Fruit fly (Drosophila melanogaster) whole organism, embryonic: Measurements from ENCODE around the gene Polr3F.
A peak's percentile ranks its signal among the peaks of the same experiment; 100 is the strongest.

ENCODE experiments used
- CG10147 ChIP-seq: fragments of 200-800 bp; sonication (Bioruptor generic); optimal IDR thresholded peaks from 2 replicates; lab custom pipeline; 2019; ENCODE audit warnings: missing biosample characterization, mild to moderate bottlenecking, missing genetic modification characterization, moderate library complexity
- CG10267 ChIP-seq: fragments of 200-800 bp; sonication (Bioruptor generic); optimal IDR thresholded peaks from 2 replicates; lab custom pipeline; 2018; ENCODE audit warnings: missing biosample characterization, mild to moderate bottlenecking, missing genetic modification characterization, moderate library complexity
- CG10654 ChIP-seq: fragments of 200-800 bp; sonication (Bioruptor generic); optimal IDR thresholded peaks from 2 replicates; lab custom pipeline; 2016; ENCODE audit warnings: missing biosample characterization, missing genetic modification characterization
- CG11247 ChIP-seq: fragments of 200-800 bp; sonication (Bioruptor generic); IDR thresholded peaks from 2 replicates; pipeline ENCODE4 v1.3.6; 2022; ENCODE audit warnings: missing biosample characterization, missing genetic modification characterization
- CG11456 ChIP-seq: fragments of 200-800 bp; sonication (Bioruptor generic); IDR thresholded peaks from 3 replicates; pipeline ENCODE4 v1.3.6; 2022; ENCODE audit warnings: missing biosample characterization, missing genetic modification characterization
- CG12104 ChIP-seq: fragments of 200-800 bp; sonication (Bioruptor generic); optimal IDR thresholded peaks from 3 replicates; lab custom pipeline; 2016; ENCODE audit warnings: missing biosample characterization, missing genetic modification characterization
- CG12236 ChIP-seq: fragments of 200-800 bp; sonication (Bioruptor generic); optimal IDR thresholded peaks from 2 replicates; lab custom pipeline; 2016; ENCODE audit warnings: missing biosample characterization, missing genetic modification characterization
- CG12391 ChIP-seq: fragments of 200-800 bp; sonication (Bioruptor generic); optimal IDR thresholded peaks from 3 replicates; lab custom pipeline; 2018; ENCODE audit warnings: missing biosample characterization, mild to moderate bottlenecking, missing genetic modification characterization, moderate library complexity
- CG14710 ChIP-seq: fragments of 200-800 bp; sonication (Bioruptor generic); optimal IDR thresholded peaks from 3 replicates; lab custom pipeline; 2019; ENCODE audit warnings: missing biosample characterization, mild to moderate bottlenecking, missing genetic modification characterization, moderate library complexity
- CG16813 ChIP-seq: fragments of 200-800 bp; sonication (Bioruptor generic); IDR thresholded peaks from 3 replicates; pipeline ENCODE4 v1.3.6; 2022; ENCODE audit warnings: missing biosample characterization, missing genetic modification characterization; ENCODE audit not compliant: partially characterized antibody
- CG17612 ChIP-seq: fragments of 200-800 bp; sonication (Bioruptor generic); IDR thresholded peaks from 2 replicates; pipeline ENCODE4 v1.3.6; 2022; ENCODE audit warnings: missing biosample characterization, missing genetic modification characterization
- CG2889 ChIP-seq: fragments of 200-800 bp; sonication (Bioruptor generic); IDR thresholded peaks from 3 replicates; pipeline ENCODE4 v1.3.6; 2022; ENCODE audit warnings: missing biosample characterization, missing genetic modification characterization
- CG31224 ChIP-seq: fragments of 200-800 bp; sonication (Bioruptor generic); IDR thresholded peaks from 2 replicates; pipeline ENCODE4 v1.3.6; 2022; ENCODE audit warnings: missing biosample characterization, missing genetic modification characterization
- CG4854 ChIP-seq: fragments of 200-800 bp; sonication (Bioruptor generic); optimal IDR thresholded peaks from 2 replicates; lab custom pipeline; 2016; ENCODE audit warnings: missing biosample characterization, missing genetic modification characterization, inconsistent platforms
- CG6175 ChIP-seq: fragments of 200-800 bp; sonication (Bioruptor generic); IDR thresholded peaks from 3 replicates; pipeline ENCODE4 v1.3.6; 2022; ENCODE audit warnings: missing biosample characterization, missing genetic modification characterization
- CG6689 ChIP-seq: fragments of 200-800 bp; sonication (Bioruptor generic); IDR thresholded peaks from 2 replicates; pipeline ENCODE4 v1.3.6; 2022; ENCODE audit warnings: missing biosample characterization, missing genetic modification characterization
- CG7556 ChIP-seq: fragments of 200-800 bp; sonication (Bioruptor generic); optimal IDR thresholded peaks from 2 replicates; lab custom pipeline; 2017; ENCODE audit warnings: missing biosample characterization, mild to moderate bottlenecking, missing genetic modification characterization
- CG7745 ChIP-seq: fragments of 200-800 bp; sonication (Bioruptor generic); optimal IDR thresholded peaks from 2 replicates; lab custom pipeline; 2018; ENCODE audit warnings: missing biosample characterization, mild to moderate bottlenecking, missing genetic modification characterization, moderate library complexity
- CG7839 ChIP-seq: fragments of 200-800 bp; sonication (Bioruptor generic); optimal IDR thresholded peaks from 3 replicates; lab custom pipeline; 2018; ENCODE audit warnings: missing biosample characterization, mild to moderate bottlenecking, missing genetic modification characterization, moderate library complexity
- CG8388 ChIP-seq: fragments of 200-800 bp; sonication (Bioruptor generic); optimal IDR thresholded peaks from 2 replicates; lab custom pipeline; 2019; ENCODE audit warnings: missing biosample characterization, mild to moderate bottlenecking, missing genetic modification characterization, moderate library complexity
- CG9215 ChIP-seq: fragments of 200-800 bp; sonication (Bioruptor generic); IDR thresholded peaks from 2 replicates; pipeline ENCODE4 v1.3.6; 2022; ENCODE audit warnings: missing biosample characterization, missing genetic modification characterization
- Dip3 ChIP-seq: fragments of 200-800 bp; sonication (Bioruptor generic); optimal IDR thresholded peaks from 3 replicates; lab custom pipeline; 2016; ENCODE audit warnings: missing biosample characterization, missing genetic modification characterization
- Dll ChIP-seq: fragments of 200-800 bp; sonication (Bioruptor generic); IDR thresholded peaks from 4 replicates; pipeline ENCODE4 v1.3.6; 2022; ENCODE audit warnings: missing biosample characterization, missing genetic modification characterization; ENCODE audit not compliant: partially characterized antibody
- E2f1 ChIP-seq: fragments of 200-800 bp; sonication (Bioruptor generic); IDR thresholded peaks from 2 replicates; pipeline ENCODE4 v1.3.6; 2022; ENCODE audit warnings: missing biosample characterization, missing genetic modification characterization
- Gug ChIP-seq: fragments of 200-800 bp; sonication (Bioruptor generic); IDR thresholded peaks from 4 replicates; pipeline ENCODE4 v1.3.6; 2022; ENCODE audit warnings: missing biosample characterization, missing genetic modification characterization
- Hr39 ChIP-seq: fragments of >200 bp; optimal IDR thresholded peaks from 2 replicates; lab custom pipeline; 2017
- Hr51 ChIP-seq, 2 experiments: fragments of 200-800 bp; sonication (Bioruptor generic); optimal IDR thresholded peaks; 2 replicates in 1 of 2; 3 replicates in 1 of 2; lab custom pipeline; 2016 to 2018; ENCODE audit warnings: missing biosample characterization in 2 of 2, missing genetic modification characterization in 2 of 2, mild to moderate bottlenecking in 1 of 2, moderate library complexity in 1 of 2
- Lim3 ChIP-seq: fragments of 200-800 bp; sonication (Bioruptor generic); IDR thresholded peaks from 2 replicates; pipeline ENCODE4 v1.3.6; 2022; ENCODE audit warnings: missing biosample characterization, missing genetic modification characterization
- MTF-1 ChIP-seq: fragments of 200-800 bp; sonication (Bioruptor generic); optimal IDR thresholded peaks from 2 replicates; lab custom pipeline; 2018; ENCODE audit warnings: missing biosample characterization, mild to moderate bottlenecking, missing genetic modification characterization, borderline replicate concordance
- Max ChIP-seq: fragments of 200-800 bp; sonication (Bioruptor generic); optimal IDR thresholded peaks from 2 replicates; lab custom pipeline; 2016; ENCODE audit warnings: missing biosample characterization, mild to moderate bottlenecking, missing genetic modification characterization
- Myb ChIP-seq: fragments of 200-800 bp; sonication (Bioruptor generic); optimal IDR thresholded peaks from 2 replicates; lab custom pipeline; 2016; ENCODE audit warnings: missing biosample characterization, missing genetic modification characterization
- Sry-δ ChIP-seq: fragments of 200-800 bp; sonication (Bioruptor generic); optimal IDR thresholded peaks from 2 replicates; lab custom pipeline; 2016; ENCODE audit warnings: missing biosample characterization, missing genetic modification characterization
- cato ChIP-seq: fragments of 200-800 bp; sonication (Bioruptor generic); optimal IDR thresholded peaks from 2 replicates; lab custom pipeline; 2016; ENCODE audit warnings: missing biosample characterization, missing genetic modification characterization, borderline replicate concordance
- chm ChIP-seq: fragments of 200-800 bp; sonication (Bioruptor generic); IDR thresholded peaks from 2 replicates; pipeline ENCODE4 v1.3.6; 2022; ENCODE audit warnings: missing biosample characterization, missing genetic modification characterization
- emc ChIP-seq: fragments of 200-800 bp; sonication (Bioruptor generic); optimal IDR thresholded peaks from 2 replicates; lab custom pipeline; 2016; ENCODE audit warnings: missing biosample characterization, missing genetic modification characterization
- ewg ChIP-seq: fragments of 200-800 bp; sonication (Bioruptor generic); optimal IDR thresholded peaks from 3 replicates; lab custom pipeline; 2017; ENCODE audit warnings: mild to moderate bottlenecking, missing biosample characterization, missing genetic modification reagents, missing genetic modification characterization
- gsb ChIP-seq: fragments of 200-800 bp; sonication (Bioruptor generic); IDR thresholded peaks from 2 replicates; pipeline ENCODE4 v1.3.6; 2022; ENCODE audit warnings: missing biosample characterization, missing genetic modification characterization
- gt ChIP-seq: fragments of 200-800 bp; sonication (Bioruptor generic); IDR thresholded peaks from 2 replicates; pipeline ENCODE4 v1.3.6; 2022; ENCODE audit warnings: missing biosample characterization, missing genetic modification characterization
- kni ChIP-seq: fragments of 200-800 bp; sonication (Bioruptor generic); optimal IDR thresholded peaks from 3 replicates; lab custom pipeline; 2017; ENCODE audit warnings: mild to moderate bottlenecking, missing biosample characterization, missing genetic modification reagents, missing genetic modification characterization
- nerfin-1 ChIP-seq: fragments of 200-800 bp; sonication (Bioruptor generic); optimal IDR thresholded peaks from 3 replicates; lab custom pipeline; 2019; ENCODE audit warnings: missing biosample characterization, mild to moderate bottlenecking, missing genetic modification characterization, moderate library complexity
- scrt ChIP-seq: fragments of 200-800 bp; sonication (Bioruptor generic); optimal IDR thresholded peaks from 2 replicates; lab custom pipeline; 2018; ENCODE audit warnings: missing biosample characterization, mild to moderate bottlenecking, missing genetic modification characterization, moderate library complexity
- sens-2 ChIP-seq: fragments of 200-800 bp; sonication (Bioruptor generic); IDR thresholded peaks from 2 replicates; pipeline ENCODE4 v1.3.6; 2022; ENCODE audit warnings: missing biosample characterization, missing genetic modification characterization
- sisA ChIP-seq: fragments of 200-800 bp; sonication (Bioruptor generic); IDR thresholded peaks from 2 replicates; pipeline ENCODE4 v1.3.6; 2022; ENCODE audit warnings: missing biosample characterization, missing genetic modification characterization
- slbo ChIP-seq: fragments of 200-800 bp; sonication (Bioruptor generic); IDR thresholded peaks from 2 replicates; pipeline ENCODE4 v1.3.6; 2022; ENCODE audit warnings: missing biosample characterization, missing genetic modification characterization
- so ChIP-seq: fragments of 200-800 bp; sonication (Bioruptor generic); IDR thresholded peaks from 3 replicates; pipeline ENCODE4 v1.3.6; 2022; ENCODE audit warnings: missing biosample characterization, missing genetic modification characterization
- tll ChIP-seq, 2 experiments: fragments of 200-800 bp in 1 of 2; fragments of >200 bp in 1 of 2; sonication (Bioruptor generic) in 1 of 2; optimal IDR thresholded peaks; 2 replicates each; lab custom pipeline; 2017 to 2019; ENCODE audit warnings: missing biosample characterization in 2 of 2, missing genetic modification characterization in 2 of 2, mild to moderate bottlenecking in 1 of 2, moderate library complexity in 1 of 2
- tup ChIP-seq: fragments of 200-800 bp; sonication (Bioruptor generic); optimal IDR thresholded peaks from 2 replicates; lab custom pipeline; 2016; ENCODE audit warnings: missing biosample characterization, mild to moderate bottlenecking, missing genetic modification characterization, moderate library complexity
- unpg ChIP-seq: fragments of 200-800 bp; sonication (Bioruptor generic); optimal IDR thresholded peaks from 3 replicates; lab custom pipeline; 2018; ENCODE audit warnings: missing biosample characterization, mild to moderate bottlenecking, missing genetic modification characterization, moderate library complexity

Gene Polr3F

dm6 chr3R:22356464-22357410, 10.4 kb downstream of the Polr3F start, which contains the start of gene Sar1 (continued):
- no peak for TF ChIP-seq CG9215
- no peak for TF ChIP-seq CG4854 (GFP tag; lab: Kevin White, UChicago)
- TF ChIP-seq CG14710 (tag; lab: Kevin White, UChicago), result peak; percentile 84
- no peak for TF ChIP-seq Hr39 (lab: Kevin White, UChicago)
- no peak for TF ChIP-seq CG7745 (tag; lab: Kevin White, UChicago)
- TF ChIP-seq kni (GFP tag; lab: Kevin White, UChicago), result peak; percentile 3
- peak; percentile 31 for TF ChIP-seq nerfin-1 (tag; lab: Kevin White, UChicago)
- TF ChIP-seq CG6175 (GFP tag; lab: Robert Waterston, UW), result no peak
- no peak for TF ChIP-seq cato
- TF ChIP-seq sisA (GFP tag; lab: Robert Waterston, UW), result peak; percentile 53
- no peak for TF ChIP-seq CG10147 (GFP tag; lab: Kevin White, UChicago)
- peak; percentile 67 for TF ChIP-seq slbo (GFP tag; lab: Robert Waterston, UW)
- peak; percentile 74 for TF ChIP-seq Myb (GFP tag; lab: Kevin White, UChicago)
- TF ChIP-seq CG6689 (GFP tag; lab: Robert Waterston, UW), result no peak
- TF ChIP-seq CG16813 (GFP tag; lab: Robert Waterston, UW), result peak; percentile 93
- no peak for TF ChIP-seq CG12236 (GFP tag; lab: Kevin White, UChicago)
- no peak for TF ChIP-seq E2f1
- no peak for TF ChIP-seq unpg (GFP tag; lab: Kevin White, UChicago)
- TF ChIP-seq chm (GFP tag; lab: Robert Waterston, UW), result 0 out of 2 replicates have a peak, but pooled peaks have one; percentile 18
- no peak for TF ChIP-seq CG11247 (GFP tag; lab: Robert Waterston, UW)
- TF ChIP-seq gt (GFP tag; lab: Robert Waterston, UW), result no peak
- TF ChIP-seq CG10267 (tag; lab: Kevin White, UChicago), result peak; percentile 73
- no peak for TF ChIP-seq CG31224 (GFP tag; lab: Robert Waterston, UW)
- TF ChIP-seq Max (GFP tag; lab: Kevin White, UChicago), result no peak
- no peak for TF ChIP-seq Lim3
- TF ChIP-seq so, result no peak
- TF ChIP-seq CG8388, result no peak
- TF ChIP-seq sens-2 (GFP tag; lab: Robert Waterston, UW), result no peak
- peak; percentile 18 for TF ChIP-seq ewg (GFP tag; lab: Kevin White, UChicago)
- no peak for TF ChIP-seq CG12104
- TF ChIP-seq tll (GFP tag; optimal IDR thresholded peaks at IDR 0.05; lab: Kevin White, UChicago), result peak in 1 of 2 experiments; percentile 53
- peak; percentile 3 for TF ChIP-seq Dip3 (GFP tag; lab: Kevin White, UChicago)
- peak; percentile 92 for TF ChIP-seq Sry-δ (GFP tag; lab: Kevin White, UChicago)
- no peak for TF ChIP-seq CG17612 (GFP tag; lab: Robert Waterston, UW)
- no peak for TF ChIP-seq scrt (GFP tag; lab: Kevin White, UChicago)
- TF ChIP-seq CG10654 (GFP tag; lab: Kevin White, UChicago), result peak; percentile 30
- peak; percentile 24 for TF ChIP-seq CG7839 (tag; lab: Kevin White, UChicago)
- no peak for TF ChIP-seq MTF-1 (GFP tag; lab: Kevin White, UChicago)
- TF ChIP-seq CG11456 (GFP tag; lab: Robert Waterston, UW), result peak; percentile 69; the same call in 2 of the 3 replicates
- no peak for TF ChIP-seq CG2889 (GFP tag; lab: Robert Waterston, UW)
- TF ChIP-seq Hr51 (GFP tag; optimal IDR thresholded peaks at IDR 0.05; lab: Kevin White, UChicago), result peak in 1 of 2 experiments; percentile 32
- TF ChIP-seq gsb, result no peak
- TF ChIP-seq Gug (GFP tag; lab: Robert Waterston, UW), result peak; percentile 42; the same call in 2 of the 4 replicates
- TF ChIP-seq Dll (GFP tag; lab: Robert Waterston, UW), result peak; percentile 95
- TF ChIP-seq tup (GFP tag; lab: Kevin White, UChicago), result no peak
- peak; percentile 51 for TF ChIP-seq CG12391 (tag; lab: Kevin White, UChicago)
- no peak for TF ChIP-seq CG7556 (GFP tag; lab: Kevin White, UChicago)
- TF ChIP-seq emc, result peak; percentile 15
